Worm (Caenorhabditis elegans): ENCODE results near the gene ZK856.4.

DNA sequence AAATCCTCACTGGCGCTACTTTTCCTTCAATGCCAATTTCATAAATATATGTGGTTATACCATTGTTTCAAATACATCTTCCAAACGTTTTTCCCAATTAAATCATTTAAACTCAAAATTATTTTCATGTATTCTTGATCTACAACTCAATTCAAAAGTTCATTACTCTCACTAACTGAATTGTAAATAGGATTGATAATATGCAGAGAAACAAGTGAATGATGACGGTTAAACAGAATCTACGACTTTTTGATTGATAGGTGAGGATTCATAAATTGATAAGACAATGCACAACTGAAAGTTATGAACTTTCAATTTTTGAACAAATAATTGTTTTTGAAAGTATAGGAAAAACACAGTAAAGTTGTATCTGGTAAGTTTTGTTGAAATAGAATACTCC lies 8.2 kb downstream of the ZK856.4 start:
- no peak for TF ChIP-seq unc-62 (GFP tag; optimal IDR thresholded peaks at IDR 0.05)
- TF ChIP-seq F39B2.1 (GFP tag; IDR thresholded peaks at IDR 0.05) = no peak
- no peak for TF ChIP-seq rec-8 (tag; optimal IDR thresholded peaks at IDR 0.05)
